Fruit fly (Drosophila melanogaster): ENCODE data around the gene CG1265.

Gene CG1265

dm6 chr3L:4286784-4287183, 32.2 kb downstream of the CG1265 start, which contains the start of gene TfIIEbeta (continued):
- TF ChIP-seq CG6791 (GFP tag; IDR thresholded peaks at IDR 0.05; ENCODE audit: partially characterized antibody) (no peak), CG6272 (GFP tag; IDR thresholded peaks at IDR 0.05) (no peak), ham (GFP tag; IDR thresholded peaks at IDR 0.05) (no peak), wek (GFP tag; optimal IDR thresholded peaks at IDR 0.05) (no peak), CG1233 (GFP tag; optimal IDR thresholded peaks at IDR 0.05) (peak; percentile 37), btn (GFP tag; optimal IDR thresholded peaks at IDR 0.05) (no peak), CG30431 (GFP tag; optimal IDR thresholded peaks at IDR 0.05) (no peak), CG8388 (GFP tag; optimal IDR thresholded peaks at IDR 0.05) (no peak), crp (GFP tag; optimal IDR thresholded peaks at IDR 0.05) (peak; percentile 68 to 92), pum (GFP tag; optimal IDR thresholded peaks at IDR 0.05) (no peak), CG12744 (GFP tag; optimal IDR thresholded peaks at IDR 0.05) (no peak), CG8924 (tag; optimal IDR thresholded peaks at IDR 0.05) (peak; percentile 38), CG16779 (GFP tag; IDR thresholded peaks at IDR 0.05) (no peak), lola (GFP tag; optimal IDR thresholded peaks at IDR 0.05) (no peak), run (tag; optimal IDR thresholded peaks at IDR 0.05) (no peak), Stat92E (GFP tag; optimal IDR thresholded peaks at IDR 0.05) (peak in 1 of 3 experiments; percentile 6), CG33213 (GFP tag; optimal IDR thresholded peaks at IDR 0.05) (no peak), klu (GFP tag; IDR thresholded peaks at IDR 0.05) (no peak), lov (optimal IDR thresholded peaks at IDR 0.05) (no peak), lov (GFP tag; IDR thresholded peaks at IDR 0.05) (no peak), mirr (GFP tag; optimal IDR thresholded peaks at IDR 0.05) (no peak), CG4404 (GFP tag; IDR thresholded peaks at IDR 0.05) (no peak), lmd (GFP tag; IDR thresholded peaks at IDR 0.05) (no peak), dimm (GFP tag; IDR thresholded peaks at IDR 0.05) (no peak), Ptx1 (GFP tag; IDR thresholded peaks at IDR 0.05) (peak; percentile 47), CG9215 (GFP tag; IDR thresholded peaks at IDR 0.05) (no peak), CG11504 (tag; optimal IDR thresholded peaks at IDR 0.05) (no peak), CG12219 (GFP tag; optimal IDR thresholded peaks at IDR 0.05) (no peak), dm (GFP tag; optimal IDR thresholded peaks at IDR 0.05) (no peak), NFAT (GFP tag; IDR thresholded peaks at IDR 0.05) (no peak), CG2202 (tag; optimal IDR thresholded peaks at IDR 0.05) (no peak), gce (GFP tag; IDR thresholded peaks at IDR 0.05) (no peak), her (GFP tag; optimal IDR thresholded peaks at IDR 0.05) (no peak), CG10543 (GFP tag; optimal IDR thresholded peaks at IDR 0.05) (no peak), lilli (GFP tag; optimal IDR thresholded peaks at IDR 0.05) (peak; percentile 13), ERR (GFP tag; optimal IDR thresholded peaks at IDR 0.05) (no peak), CG6254 (GFP tag; optimal IDR thresholded peaks at IDR 0.05) (no peak), D19A (tag; optimal IDR thresholded peaks at IDR 0.05) (peak; percentile 96), tna (GFP tag; IDR thresholded peaks at IDR 0.05; ENCODE audit: partially characterized antibody) (no peak), CG17568 (GFP tag; optimal IDR thresholded peaks at IDR 0.05) (no peak), en (GFP tag; optimal IDR thresholded peaks at IDR 0.05) (no peak), sima (GFP tag; optimal IDR thresholded peaks at IDR 0.05) (no peak), CG9797 (GFP tag; optimal IDR thresholded peaks at IDR 0.05) (no peak), wor (GFP tag; IDR thresholded peaks at IDR 0.05) (no peak), CG7745 (tag; optimal IDR thresholded peaks at IDR 0.05) (no peak), CG11560 (tag; IDR thresholded peaks at IDR 0.05) (no peak), CG12659 (GFP tag; optimal IDR thresholded peaks at IDR 0.05) (peak; percentile 40), CG32772 (GFP tag; IDR thresholded peaks at IDR 0.05) (peak; percentile 36; the same call in 1 of the 2 replicates), CG31388 (GFP tag; optimal IDR thresholded peaks at IDR 0.05) (no peak), jigr1 (GFP tag; IDR thresholded peaks at IDR 0.05) (no peak), gem (tag; optimal IDR thresholded peaks at IDR 0.05) (no peak), CG7271 (tag; optimal IDR thresholded peaks at IDR 0.05) (no peak)
